Fruit fly (Drosophila melanogaster) Kc167 (cell line): ENCODE measurements around the gene robl22E.

Source experiments
- Myc ChIP-seq: fragments of >200 bp; optimal IDR thresholded peaks from 2 replicates; lab custom pipeline; 2017; ENCODE audit warnings: missing external identifiers
- Sin3A ChIP-seq: fragments of >200 bp; optimal IDR thresholded peaks from 2 replicates; lab custom pipeline; 2018; ENCODE audit warnings: missing external identifiers
- psq ChIP-seq: fragments of >200 bp; optimal IDR thresholded peaks from 2 replicates; lab custom pipeline; 2017; ENCODE audit warnings: missing external identifiers

DNA sequence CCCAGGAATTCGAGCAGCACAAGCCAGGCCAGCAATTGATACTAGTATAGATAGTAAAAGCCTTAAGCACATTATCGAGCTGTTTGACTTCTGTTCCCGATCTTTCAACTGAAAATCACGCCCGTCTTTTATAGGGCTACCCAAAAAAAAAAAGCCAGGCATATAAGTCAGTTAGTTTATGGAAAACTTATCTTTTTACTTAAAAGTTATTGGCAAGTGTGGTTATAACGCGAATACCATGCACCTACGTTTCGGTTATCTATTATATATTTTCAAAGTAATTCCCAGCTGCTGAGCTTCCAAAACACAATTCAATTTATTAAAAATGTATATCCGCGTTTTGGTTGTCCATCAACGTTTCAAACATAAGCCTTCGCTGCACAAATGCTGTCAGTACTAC is 3.8 kb downstream of the robl22E start, which contains the start of gene CG31681:
- TF ChIP-seq Myc (lab: Kevin White, UChicago) (no peak), Sin3A (no peak), psq (lab: Kevin White, UChicago) (no peak)
